Worm (Caenorhabditis elegans) whole organism, young adult: ENCODE data around the gene tag-335.

Source experiments
- D2030.7 ChIP-seq: fragments of 200-800 bp; sonication (Bioruptor generic); IDR thresholded peaks from 2 replicates; pipeline ENCODE4 v1.3.6; 2022; ENCODE audit warnings: missing genetic modification reagents, missing genetic modification characterization, missing compliant biosample characterization
- F33H1.4 ChIP-seq: fragments of 200-800 bp; sonication (Bioruptor generic); IDR thresholded peaks from 2 replicates; pipeline ENCODE4 v1.3.6; 2022; ENCODE audit warnings: missing genetic modification reagents, missing genetic modification characterization, missing compliant biosample characterization
- F37B4.10 ChIP-seq: fragments of 200-800 bp; sonication (Bioruptor generic); IDR thresholded peaks from 2 replicates; pipeline ENCODE4 v1.3.6; 2022; ENCODE audit warnings: missing genetic modification characterization, missing compliant biosample characterization
- F39B2.1 ChIP-seq: fragments of 200-800 bp; sonication (Bioruptor generic); IDR thresholded peaks from 2 replicates; pipeline ENCODE4 v1.3.6; 2022; ENCODE audit warnings: missing genetic modification reagents, missing genetic modification characterization, missing compliant biosample characterization
- K11D2.4 ChIP-seq: fragments of 200-800 bp; sonication (Bioruptor generic); IDR thresholded peaks from 2 replicates; pipeline ENCODE4 v1.3.6; 2022; ENCODE audit warnings: missing genetic modification reagents, missing genetic modification characterization, missing compliant biosample characterization
- ZK185.1 ChIP-seq: sonication (generic microtip); optimal IDR thresholded peaks from 2 replicates; lab custom pipeline; 2016; ENCODE audit warnings: mild to moderate bottlenecking, missing genetic modification characterization, missing compliant biosample characterization; ENCODE audit not compliant: poor library complexity, severe bottlenecking
- bed-2 ChIP-seq: fragments of 200-800 bp; sonication (Bioruptor generic); IDR thresholded peaks from 2 replicates; pipeline ENCODE4 v1.3.6; 2022; ENCODE audit warnings: missing genetic modification reagents, missing genetic modification characterization, missing compliant biosample characterization
- cebp-2 ChIP-seq: fragments of 200-800 bp; sonication (Bioruptor generic); IDR thresholded peaks from 2 replicates; pipeline ENCODE4 v1.3.6; 2022; ENCODE audit warnings: missing genetic modification characterization, missing compliant biosample characterization
- ceh-40 ChIP-seq: fragments of 200-800 bp; sonication (Bioruptor generic); IDR thresholded peaks from 2 replicates; pipeline ENCODE4 v1.3.6; 2022; ENCODE audit warnings: missing genetic modification characterization, missing compliant biosample characterization
- ceh-79 ChIP-seq: sonication (generic microtip); optimal IDR thresholded peaks from 2 replicates; lab custom pipeline; 2017; ENCODE audit warnings: mild to moderate bottlenecking, missing genetic modification characterization, missing compliant biosample characterization
- dox-1 ChIP-seq: fragments of 200-800 bp; sonication (Bioruptor generic); IDR thresholded peaks from 2 replicates; pipeline ENCODE4 v1.3.6; 2022; ENCODE audit warnings: missing genetic modification reagents, missing genetic modification characterization, missing compliant biosample characterization
- dpff-1 ChIP-seq: sonication (generic microtip); optimal IDR thresholded peaks from 2 replicates; lab custom pipeline; 2017; ENCODE audit warnings: mild to moderate bottlenecking, missing genetic modification characterization, missing compliant biosample characterization
- hsf-1 ChIP-seq: fragments of 200-800 bp; sonication (Bioruptor generic); IDR thresholded peaks from 2 replicates; pipeline ENCODE4 v1.3.6; 2022; ENCODE audit warnings: missing genetic modification reagents, missing genetic modification characterization, missing compliant biosample characterization
- let-607 ChIP-seq, 2 experiments: fragments of 200-800 bp in 1 of 2; sonication (Bioruptor generic) in 1 of 2; sonication (generic microtip) in 1 of 2; optimal IDR thresholded peaks; 2 replicates each; lab custom pipeline; 2016 to 2018; ENCODE audit warnings: mild to moderate bottlenecking in 2 of 2, missing compliant biosample characterization in 2 of 2, missing genetic modification characterization in 2 of 2, moderate library complexity in 2 of 2, missing genotype in 1 of 2
- lin-40 ChIP-seq: sonication (generic microtip); optimal IDR thresholded peaks from 2 replicates; lab custom pipeline; 2016; ENCODE audit warnings: missing genetic modification characterization, mild to moderate bottlenecking, missing compliant biosample characterization, missing genotype, missing genetic modification reagents
- lsl-1 ChIP-seq: fragments of 200-800 bp; sonication (Bioruptor generic); optimal IDR thresholded peaks from 2 replicates; lab custom pipeline; 2018; ENCODE audit warnings: mild to moderate bottlenecking, missing genetic modification characterization, moderate library complexity, missing compliant biosample characterization
- madf-3 ChIP-seq: fragments of 200-800 bp; sonication (Bioruptor generic); IDR thresholded peaks from 2 replicates; pipeline ENCODE4 v1.3.6; 2022; ENCODE audit warnings: missing genetic modification reagents, missing genetic modification characterization, missing compliant biosample characterization
- madf-6 ChIP-seq: fragments of 200-800 bp; sonication (Bioruptor generic); IDR thresholded peaks from 2 replicates; pipeline ENCODE4 v1.3.6; 2022; ENCODE audit warnings: missing genetic modification reagents, missing genetic modification characterization, missing compliant biosample characterization
- madf-8 ChIP-seq: fragments of 200-800 bp; sonication (Bioruptor generic); conservative IDR thresholded peaks from 2 replicates; pipeline ENCODE4 v1.3.6; 2022; ENCODE audit warnings: missing genetic modification reagents, missing genetic modification characterization, missing compliant biosample characterization
- mcd-1 ChIP-seq: fragments of 200-800 bp; sonication (Bioruptor generic); IDR thresholded peaks from 2 replicates; pipeline ENCODE4 v1.3.6; 2022; ENCODE audit warnings: missing genetic modification reagents, missing genetic modification characterization, missing compliant biosample characterization
- mes-4 ChIP-seq: sonication (generic microtip); optimal IDR thresholded peaks from 2 replicates; lab custom pipeline; 2016; ENCODE audit warnings: missing genotype, missing genetic modification characterization, missing compliant biosample characterization
- nhr-80 ChIP-seq: sonication (generic microtip); optimal IDR thresholded peaks from 2 replicates; lab custom pipeline; 2016; ENCODE audit warnings: missing genetic modification characterization, missing compliant biosample characterization
- sdz-38 ChIP-seq: sonication (generic microtip); optimal IDR thresholded peaks from 2 replicates; lab custom pipeline; 2016; ENCODE audit warnings: missing genotype, missing genetic modification characterization, missing compliant biosample characterization
- sea-2 ChIP-seq: fragments of 200-800 bp; sonication (Bioruptor generic); IDR thresholded peaks from 2 replicates; pipeline ENCODE4 v1.3.6; 2022; ENCODE audit warnings: missing genetic modification characterization, missing compliant biosample characterization
- snpc-1.1 ChIP-seq: sonication (generic microtip); optimal IDR thresholded peaks from 2 replicates; lab custom pipeline; 2017; ENCODE audit warnings: missing genetic modification characterization, mild to moderate bottlenecking, missing compliant biosample characterization, antibody characterized with exemption, moderate library complexity, missing genotype, missing genetic modification reagents; ENCODE audit not compliant: insufficient read depth
- snpc-1.3 ChIP-seq: sonication (generic microtip); optimal IDR thresholded peaks from 2 replicates; lab custom pipeline; 2017; ENCODE audit warnings: missing genetic modification characterization, mild to moderate bottlenecking, missing compliant biosample characterization, antibody characterized with exemption, moderate library complexity, missing genotype, missing genetic modification reagents; ENCODE audit not compliant: insufficient read depth
- snpc-4 ChIP-seq, 5 experiments: fragments of 150-350 bp in 1 of 5; sonication (generic microtip) in 4 of 5; optimal IDR thresholded peaks; 2 replicates each; lab custom pipeline; 2014 to 2018; ENCODE audit warnings: missing genetic modification characterization in 5 of 5, missing biosample characterization in 3 of 5, antibody characterized with exemption in 2 of 5, mild to moderate bottlenecking in 2 of 5, missing compliant biosample characterization in 2 of 5, missing genotype in 2 of 5, moderate library complexity in 2 of 5, missing genetic modification reagents in 1 of 5
- somi-1 ChIP-seq: fragments of 200-800 bp; sonication (Bioruptor generic); optimal IDR thresholded peaks from 2 replicates; lab custom pipeline; 2018; ENCODE audit warnings: mild to moderate bottlenecking, missing genetic modification characterization, missing compliant biosample characterization
- sptf-2 ChIP-seq: fragments of 200-800 bp; sonication (Bioruptor generic); optimal IDR thresholded peaks from 2 replicates; lab custom pipeline; 2018; ENCODE audit warnings: mild to moderate bottlenecking, missing genetic modification characterization, missing compliant biosample characterization
- xnd-1 ChIP-seq: sonication (generic microtip); optimal IDR thresholded peaks from 2 replicates; lab custom pipeline; 2016; ENCODE audit warnings: missing genotype, missing genetic modification reagents, missing genetic modification characterization, missing compliant biosample characterization
- zim-3 ChIP-seq: sonication (generic microtip); optimal IDR thresholded peaks from 2 replicates; lab custom pipeline; 2017; ENCODE audit warnings: mild to moderate bottlenecking, missing genetic modification characterization, moderate library complexity, missing compliant biosample characterization
- ztf-28 ChIP-seq: fragments of 200-800 bp; sonication (Bioruptor generic); IDR thresholded peaks from 2 replicates; pipeline ENCODE4 v1.3.6; 2022; ENCODE audit warnings: missing genetic modification reagents, missing genetic modification characterization, missing compliant biosample characterization

The tag-335 gene

ce11 chrIV:12278507-12278906, at the start of gene tag-335, which contains the start of gene vkmt-1:
Gene tag-335, minus strand, starts transcription at chrIV:12278594.
Gene vkmt-1, plus strand, starts transcription at chrIV:12278725.
- TF ChIP-seq F33H1.4 (GFP tag; lab: Robert Waterston, UW) (peak; percentile 77), dpff-1 (tag; lab: Kevin White, UChicago) (no peak), madf-8 (GFP tag; lab: Robert Waterston, UW) (peak; percentile 11; the same call in 1 of the 2 replicates), let-607 (tag; optimal IDR thresholded peaks at IDR 0.05; lab: Kevin White, UChicago) (peak in 1 of 2 experiments; percentile 16), snpc-1.3 (tag; lab: Kevin White, UChicago) (peak; percentile 24), madf-6 (peak; percentile 68; the same call in 1 of the 2 replicates), snpc-4 (GFP tag; optimal IDR thresholded peaks at IDR 0.05; lab: Kevin White, UChicago) (no peak), snpc-4 (tag; optimal IDR thresholded peaks at IDR 0.05; lab: Kevin White, UChicago) (peak in 1 of 4 experiments; percentile 21), ceh-40 (GFP tag; lab: Robert Waterston, UW) (no peak), ztf-28 (GFP tag; lab: Robert Waterston, UW) (no peak), dox-1 (0 out of 2 replicates have a peak, but pooled peaks have one; percentile 17), sea-2 (GFP tag; lab: Robert Waterston, UW) (no peak), lsl-1 (GFP tag; lab: Kevin White, UChicago) (peak; percentile 74), F37B4.10 (GFP tag; lab: Robert Waterston, UW) (no peak), mcd-1 (no peak), madf-3 (GFP tag; lab: Robert Waterston, UW) (no peak), xnd-1 (tag; lab: Kevin White, UChicago) (peak; percentile 48), D2030.7 (GFP tag; lab: Robert Waterston, UW) (0 out of 2 replicates have a peak, but pooled peaks have one; percentile 36)

ce11 chrIV:12326932-12327331, 48.5 kb upstream of the tag-335 start, which contains the start of gene F19B6.3:
Gene F19B6.3, plus strand, starts transcription at chrIV:12327232.
- 0 out of 2 replicates have a peak, but pooled peaks have one; percentile 10 for TF ChIP-seq F39B2.1 (GFP tag; lab: Robert Waterston, UW)
- TF ChIP-seq, all 124 proteins: peak for 1; not testable (repeated sequence) for 123

- TF ChIP-seq somi-1 (GFP tag; lab: Kevin White, UChicago): no peak
- TF ChIP-seq sdz-38: no peak
- no peak for TF ChIP-seq ceh-40 (GFP tag; lab: Robert Waterston, UW)
- no peak for TF ChIP-seq mes-4
- no peak for TF ChIP-seq K11D2.4 (GFP tag; lab: Robert Waterston, UW)
- TF ChIP-seq cebp-2 (GFP tag; lab: Robert Waterston, UW): no peak
- TF ChIP-seq bed-2 (GFP tag; lab: Robert Waterston, UW): no peak
- no peak for TF ChIP-seq dpff-1 (tag; lab: Kevin White, UChicago)
- TF ChIP-seq snpc-1.1 (tag; lab: Kevin White, UChicago): no peak
- TF ChIP-seq ZK185.1 (tag; lab: Kevin White, UChicago): no peak
- TF ChIP-seq lin-40 (tag; lab: Kevin White, UChicago): no peak
- TF ChIP-seq dox-1: no peak
- no peak for TF ChIP-seq zim-3 (tag; lab: Kevin White, UChicago)
- no peak for TF ChIP-seq hsf-1 (GFP tag; lab: Robert Waterston, UW)
- no peak for TF ChIP-seq sptf-2
- TF ChIP-seq snpc-1.3 (tag; lab: Kevin White, UChicago): no peak
- no peak for TF ChIP-seq nhr-80 (tag; lab: Kevin White, UChicago)
- no peak for TF ChIP-seq sea-2 (GFP tag; lab: Robert Waterston, UW)
- TF ChIP-seq ceh-79: no peak
Measured at ce11 chrIV:12311597-12311996, 33.2 kb upstream of the tag-335 start, which contains the start of gene oac-58. Gene oac-58, minus strand, starts transcription at chrIV:12311697.
